Fruit fly (Drosophila melanogaster): ENCODE data around the gene salt.

- TF ChIP-seq CG4820 (GFP tag; optimal IDR thresholded peaks at IDR 0.05) (no peak), amos (GFP tag; IDR thresholded peaks at IDR 0.05; ENCODE audit: partially characterized antibody) (no peak), gcm2 (GFP tag; optimal IDR thresholded peaks at IDR 0.05) (no peak), Sry-δ (GFP tag; optimal IDR thresholded peaks at IDR 0.05) (no peak), trem (tag; optimal IDR thresholded peaks at IDR 0.05) (no peak), toy (GFP tag; IDR thresholded peaks at IDR 0.05) (no peak), MESR4 (GFP tag; optimal IDR thresholded peaks at IDR 0.05) (no peak), wek (GFP tag; optimal IDR thresholded peaks at IDR 0.05) (no peak)
Observed at dm6 chr3R:31741278-31741677, 13.2 kb downstream of the salt start.

Data from whole organism, embryonic.